Worm (Caenorhabditis elegans) whole organism, young adult: ENCODE measurements around the gene math-39.

ENCODE experiments used
- B0261.1 ChIP-seq: sonication (generic microtip); optimal IDR thresholded peaks from 2 replicates; lab custom pipeline; 2016; ENCODE audit warnings: mild to moderate bottlenecking, missing genetic modification characterization, moderate library complexity, missing compliant biosample characterization
- D2030.7 ChIP-seq: fragments of 200-800 bp; sonication (Bioruptor generic); IDR thresholded peaks from 2 replicates; pipeline ENCODE4 v1.3.6; 2022; ENCODE audit warnings: missing genetic modification reagents, missing genetic modification characterization, missing compliant biosample characterization
- F10E7.11 ChIP-seq: sonication (generic microtip); optimal IDR thresholded peaks from 2 replicates; lab custom pipeline; 2017; ENCODE audit warnings: mild to moderate bottlenecking, missing genetic modification characterization, moderate library complexity, missing compliant biosample characterization
- F33H1.4 ChIP-seq: fragments of 200-800 bp; sonication (Bioruptor generic); IDR thresholded peaks from 2 replicates; pipeline ENCODE4 v1.3.6; 2022; ENCODE audit warnings: missing genetic modification reagents, missing genetic modification characterization, missing compliant biosample characterization
- F52B5.7 ChIP-seq: sonication (generic microtip); optimal IDR thresholded peaks from 2 replicates; lab custom pipeline; 2016; ENCODE audit warnings: mild to moderate bottlenecking, missing genetic modification characterization, missing compliant biosample characterization
- F57A8.1 ChIP-seq: fragments of 200-800 bp; sonication (Bioruptor generic); optimal IDR thresholded peaks from 2 replicates; lab custom pipeline; 2018; ENCODE audit warnings: mild to moderate bottlenecking, missing genetic modification characterization, moderate library complexity, missing compliant biosample characterization
- F57C9.4 ChIP-seq: sonication (generic microtip); optimal IDR thresholded peaks from 2 replicates; lab custom pipeline; 2017; ENCODE audit warnings: mild to moderate bottlenecking, missing genetic modification characterization, missing compliant biosample characterization
- Y53G8AR.9 ChIP-seq: fragments of 200-800 bp; sonication (Bioruptor generic); conservative IDR thresholded peaks from 2 replicates; pipeline ENCODE4 v1.3.6; 2022; ENCODE audit warnings: missing genetic modification reagents, missing genetic modification characterization, missing compliant biosample characterization
- Y67H2A.10 ChIP-seq: fragments of 200-800 bp; sonication (Bioruptor generic); conservative IDR thresholded peaks from 2 replicates; pipeline ENCODE4 v1.3.6; 2022; ENCODE audit warnings: missing genetic modification reagents, missing genetic modification characterization, missing compliant biosample characterization
- Y79H2A.3 ChIP-seq: fragments of 200-800 bp; sonication (Bioruptor generic); conservative IDR thresholded peaks from 2 replicates; pipeline ENCODE4 v1.3.6; 2022; ENCODE audit warnings: missing genetic modification reagents, missing genetic modification characterization, missing compliant biosample characterization
- athp-1 ChIP-seq: sonication (generic microtip); optimal IDR thresholded peaks from 2 replicates; lab custom pipeline; 2017; ENCODE audit warnings: mild to moderate bottlenecking, missing genetic modification characterization, missing compliant biosample characterization
- attf-6 ChIP-seq: fragments of 200-800 bp; sonication (Bioruptor generic); IDR thresholded peaks from 2 replicates; pipeline ENCODE4 v1.3.6; 2022; ENCODE audit warnings: missing genetic modification reagents, missing genetic modification characterization, missing compliant biosample characterization
- bed-1 ChIP-seq: fragments of 200-800 bp; sonication (Bioruptor generic); IDR thresholded peaks from 2 replicates; pipeline ENCODE4 v1.3.6; 2022; ENCODE audit warnings: missing genetic modification reagents, missing genetic modification characterization, missing compliant biosample characterization
- bed-2 ChIP-seq: fragments of 200-800 bp; sonication (Bioruptor generic); IDR thresholded peaks from 2 replicates; pipeline ENCODE4 v1.3.6; 2022; ENCODE audit warnings: missing genetic modification reagents, missing genetic modification characterization, missing compliant biosample characterization
- cebp-1 ChIP-seq, 2 experiments: fragments of 200-800 bp in 1 of 2; sonication (Bioruptor generic) in 1 of 2; sonication (generic microtip) in 1 of 2; IDR thresholded peaks in 1 of 2; optimal IDR thresholded peaks in 1 of 2; 2 replicates each; pipeline versions ENCODE4 v1.3.6 to Lab custom; 2017 to 2022; ENCODE audit warnings: missing compliant biosample characterization in 2 of 2, missing genetic modification characterization in 2 of 2, mild to moderate bottlenecking in 1 of 2, missing genetic modification reagents in 1 of 2, moderate library complexity in 1 of 2
- cebp-2 ChIP-seq: fragments of 200-800 bp; sonication (Bioruptor generic); IDR thresholded peaks from 2 replicates; pipeline ENCODE4 v1.3.6; 2022; ENCODE audit warnings: missing genetic modification characterization, missing compliant biosample characterization
- ceh-27 ChIP-seq: fragments of 200-800 bp; sonication (Bioruptor generic); optimal IDR thresholded peaks from 2 replicates; lab custom pipeline; 2018; ENCODE audit warnings: mild to moderate bottlenecking, missing genetic modification characterization, moderate library complexity, missing compliant biosample characterization
- ceh-40 ChIP-seq: fragments of 200-800 bp; sonication (Bioruptor generic); IDR thresholded peaks from 2 replicates; pipeline ENCODE4 v1.3.6; 2022; ENCODE audit warnings: missing genetic modification characterization, missing compliant biosample characterization
- ceh-58 ChIP-seq: fragments of 200-800 bp; sonication (Bioruptor generic); IDR thresholded peaks from 2 replicates; pipeline ENCODE4 v1.3.6; 2022; ENCODE audit warnings: missing genetic modification characterization, missing compliant biosample characterization
- ceh-79 ChIP-seq: sonication (generic microtip); optimal IDR thresholded peaks from 2 replicates; lab custom pipeline; 2017; ENCODE audit warnings: mild to moderate bottlenecking, missing genetic modification characterization, missing compliant biosample characterization
- ceh-91 ChIP-seq: fragments of 200-800 bp; sonication (Bioruptor generic); IDR thresholded peaks from 2 replicates; pipeline ENCODE4 v1.3.6; 2022; ENCODE audit warnings: missing genetic modification reagents, missing genetic modification characterization, missing compliant biosample characterization
- die-1 ChIP-seq: sonication (generic microtip); optimal IDR thresholded peaks from 2 replicates; lab custom pipeline; 2016; ENCODE audit warnings: missing genotype, mild to moderate bottlenecking, missing genetic modification characterization, missing compliant biosample characterization
- dpff-1 ChIP-seq: sonication (generic microtip); optimal IDR thresholded peaks from 2 replicates; lab custom pipeline; 2017; ENCODE audit warnings: mild to moderate bottlenecking, missing genetic modification characterization, missing compliant biosample characterization
- efl-1 ChIP-seq: fragments of 150-350 bp; optimal IDR thresholded peaks from 2 replicates; lab custom pipeline; 2014; ENCODE audit warnings: missing biosample characterization, missing genetic modification reagents, missing genetic modification characterization
- ets-4 ChIP-seq: fragments of 200-800 bp; sonication (Bioruptor generic); optimal IDR thresholded peaks from 2 replicates; lab custom pipeline; 2018; ENCODE audit warnings: mild to moderate bottlenecking, missing genetic modification characterization, missing compliant biosample characterization
- hlh-26 ChIP-seq: fragments of 200-800 bp; sonication (Bioruptor generic); conservative IDR thresholded peaks from 2 replicates; pipeline ENCODE4 v1.3.6; 2022; ENCODE audit warnings: missing genetic modification reagents, missing genetic modification characterization, missing compliant biosample characterization
- hmg-1.2 ChIP-seq: fragments of 200-800 bp; sonication (Bioruptor generic); IDR thresholded peaks from 2 replicates; pipeline ENCODE4 v1.3.6; 2022; ENCODE audit warnings: missing genetic modification reagents, missing genetic modification characterization, missing compliant biosample characterization
- lag-1 ChIP-seq: fragments of 200-800 bp; sonication (Bioruptor generic); IDR thresholded peaks from 2 replicates; pipeline ENCODE4 v1.3.6; 2022; ENCODE audit warnings: missing genetic modification reagents, missing genetic modification characterization, missing compliant biosample characterization
- let-526 ChIP-seq: fragments of 200-800 bp; sonication (Bioruptor generic); IDR thresholded peaks from 2 replicates; pipeline ENCODE4 v1.3.6; 2022; ENCODE audit warnings: missing genetic modification reagents, missing genetic modification characterization, missing compliant biosample characterization
- lin-54 ChIP-seq: fragments of 200-800 bp; sonication (Bioruptor generic); optimal IDR thresholded peaks from 2 replicates; lab custom pipeline; 2018; ENCODE audit warnings: mild to moderate bottlenecking, missing genetic modification characterization, missing compliant biosample characterization
- lir-1 ChIP-seq: fragments of 200-800 bp; sonication (Bioruptor generic); conservative IDR thresholded peaks from 2 replicates; pipeline ENCODE4 v1.3.6; 2022; ENCODE audit warnings: missing genetic modification reagents, missing genetic modification characterization, missing compliant biosample characterization
- lsl-1 ChIP-seq: fragments of 200-800 bp; sonication (Bioruptor generic); optimal IDR thresholded peaks from 2 replicates; lab custom pipeline; 2018; ENCODE audit warnings: mild to moderate bottlenecking, missing genetic modification characterization, moderate library complexity, missing compliant biosample characterization
- nfyb-1 ChIP-seq: fragments of 200-800 bp; sonication (Bioruptor generic); IDR thresholded peaks from 2 replicates; pipeline ENCODE4 v1.3.6; 2022; ENCODE audit warnings: missing genetic modification reagents, missing genetic modification characterization, missing compliant biosample characterization
- nhr-179 ChIP-seq: sonication (generic microtip); optimal IDR thresholded peaks from 2 replicates; lab custom pipeline; 2016; ENCODE audit warnings: mild to moderate bottlenecking, missing genetic modification characterization, missing compliant biosample characterization
- nhr-27 ChIP-seq: fragments of 200-800 bp; sonication (Bioruptor generic); optimal IDR thresholded peaks from 2 replicates; lab custom pipeline; 2018; ENCODE audit warnings: mild to moderate bottlenecking, missing genetic modification characterization, moderate library complexity, missing compliant biosample characterization
- pha-4 ChIP-seq: fragments of 150-350 bp; sonication (generic microtip); optimal IDR thresholded peaks from 2 replicates; lab custom pipeline; 2014; ENCODE audit warnings: missing biosample characterization, missing genetic modification reagents, missing genetic modification characterization
- sdz-38 ChIP-seq: sonication (generic microtip); optimal IDR thresholded peaks from 2 replicates; lab custom pipeline; 2016; ENCODE audit warnings: missing genotype, missing genetic modification characterization, missing compliant biosample characterization
- snpc-4 ChIP-seq, 5 experiments: fragments of 150-350 bp in 1 of 5; sonication (generic microtip) in 4 of 5; optimal IDR thresholded peaks; 2 replicates each; lab custom pipeline; 2014 to 2018; ENCODE audit warnings: missing genetic modification characterization in 5 of 5, missing biosample characterization in 3 of 5, antibody characterized with exemption in 2 of 5, mild to moderate bottlenecking in 2 of 5, missing compliant biosample characterization in 2 of 5, missing genotype in 2 of 5, moderate library complexity in 2 of 5, missing genetic modification reagents in 1 of 5
- tbx-9 ChIP-seq: sonication (generic microtip); optimal IDR thresholded peaks from 2 replicates; lab custom pipeline; 2016; ENCODE audit warnings: borderline replicate concordance, missing genetic modification characterization, inconsistent platforms, missing compliant biosample characterization
- unc-130 ChIP-seq: sonication (generic microtip); optimal IDR thresholded peaks from 2 replicates; lab custom pipeline; 2016; ENCODE audit warnings: missing genetic modification reagents, missing genetic modification characterization, missing compliant biosample characterization
- zim-3 ChIP-seq: sonication (generic microtip); optimal IDR thresholded peaks from 2 replicates; lab custom pipeline; 2017; ENCODE audit warnings: mild to moderate bottlenecking, missing genetic modification characterization, moderate library complexity, missing compliant biosample characterization
- ztf-28 ChIP-seq: fragments of 200-800 bp; sonication (Bioruptor generic); IDR thresholded peaks from 2 replicates; pipeline ENCODE4 v1.3.6; 2022; ENCODE audit warnings: missing genetic modification reagents, missing genetic modification characterization, missing compliant biosample characterization
- ztf-6 ChIP-seq: fragments of 200-800 bp; sonication (Bioruptor generic); IDR thresholded peaks from 2 replicates; pipeline ENCODE4 v1.3.6; 2022; ENCODE audit warnings: missing genetic modification reagents, missing genetic modification characterization, missing compliant biosample characterization

The math-39 gene

DNA sequence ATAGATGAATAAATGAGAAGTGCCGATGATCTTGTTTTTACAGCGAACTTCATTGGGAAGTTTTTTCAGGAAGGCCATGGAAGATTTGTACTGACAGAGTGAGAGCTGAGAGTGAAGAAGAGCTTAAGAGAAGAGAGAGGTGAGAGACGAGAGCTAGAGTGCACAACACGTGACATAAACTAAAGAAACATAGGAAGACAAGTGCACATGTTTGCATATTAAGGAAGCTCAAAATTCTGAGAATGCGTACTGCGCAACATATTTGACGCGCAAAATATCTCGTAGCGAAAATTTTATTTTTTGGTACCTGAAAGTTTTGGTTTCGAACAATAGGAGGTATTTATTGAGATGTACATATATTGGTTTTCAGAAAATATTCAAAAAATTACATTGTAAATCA is 23.9 kb upstream of the math-39 start, which contains the start of gene C08F1.8 (continued):
- TF ChIP-seq cebp-2: no peak

DNA sequence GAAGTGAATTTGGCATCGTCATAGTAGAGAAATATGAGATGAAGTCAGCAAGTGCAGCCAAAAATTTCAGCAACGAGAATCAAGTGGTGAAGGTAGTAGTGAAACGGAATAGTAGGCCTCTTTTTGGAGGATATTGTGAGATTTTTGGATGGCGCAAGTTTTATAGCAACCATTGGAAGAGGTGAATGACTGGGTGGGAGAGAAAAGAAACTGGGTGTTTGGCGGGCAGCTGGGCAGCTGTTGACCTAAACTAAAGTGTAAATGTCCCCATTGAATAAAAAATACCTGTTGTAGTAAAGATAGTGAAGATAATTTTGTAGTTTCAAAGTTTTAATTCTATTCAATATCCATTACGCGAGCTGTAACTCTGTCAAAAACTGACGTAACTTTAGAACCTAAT is 16.1 kb upstream of the math-39 start:
- no peak for TF ChIP-seq let-526 (GFP tag; lab: Robert Waterston, UW)
- TF ChIP-seq lir-1 (GFP tag; lab: Robert Waterston, UW): no peak
- no peak for TF ChIP-seq ceh-40 (GFP tag; lab: Robert Waterston, UW)
- TF ChIP-seq B0261.1 (tag; lab: Kevin White, UChicago): no peak

DNA sequence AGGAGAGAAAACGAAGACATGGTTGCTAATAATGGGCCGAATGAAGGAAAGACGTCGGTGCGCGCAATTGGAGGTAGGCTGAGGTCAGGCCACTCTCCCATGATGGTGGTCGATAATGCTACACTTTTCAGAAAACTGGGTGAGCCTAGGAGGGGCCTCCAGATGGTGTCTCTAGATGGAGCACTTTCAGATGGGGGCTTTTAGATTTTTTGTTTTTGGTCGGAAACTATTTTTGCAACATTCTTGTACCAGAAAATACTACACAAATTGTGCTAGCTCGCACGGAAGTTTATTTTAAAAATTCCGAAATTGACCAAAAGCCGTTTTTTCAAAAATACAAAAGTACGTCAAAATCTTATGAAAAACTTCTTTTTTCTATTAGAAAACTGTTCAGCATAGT is 13.8 kb upstream of the math-39 start, which contains the start of gene fbxb-10:
fbxb-10 (minus strand) TSS at position 101 of the 400 bp plus-strand sequence.
- TF ChIP-seq pha-4: no peak
- TF ChIP-seq F52B5.7 (tag; lab: Kevin White, UChicago): no peak
- TF ChIP-seq ets-4 (GFP tag; lab: Kevin White, UChicago): no peak
- no peak for TF ChIP-seq efl-1 (GFP tag; lab: Kevin White, UChicago)
- no peak for TF ChIP-seq Y79H2A.3 (GFP tag; lab: Robert Waterston, UW)
- no peak for TF ChIP-seq hlh-26
- no peak for TF ChIP-seq F33H1.4
- TF ChIP-seq zim-3 (tag; lab: Kevin White, UChicago): no peak
- no peak for TF ChIP-seq tbx-9 (tag; lab: Kevin White, UChicago)
- TF ChIP-seq F10E7.11 (tag; lab: Kevin White, UChicago): no peak
- TF ChIP-seq Y53G8AR.9 (GFP tag; lab: Robert Waterston, UW): no peak
- no peak for TF ChIP-seq bed-2 (GFP tag; lab: Robert Waterston, UW)
- TF ChIP-seq ceh-91 (GFP tag; lab: Robert Waterston, UW): no peak
- no peak for TF ChIP-seq unc-130
- TF ChIP-seq lag-1: no peak
- no peak for TF ChIP-seq ceh-58 (GFP tag; lab: Robert Waterston, UW)
- TF ChIP-seq snpc-4 (GFP tag; optimal IDR thresholded peaks at IDR 0.05; lab: Kevin White, UChicago): no peak
- TF ChIP-seq snpc-4 (tag; optimal IDR thresholded peaks at IDR 0.05; lab: Kevin White, UChicago): no peak
- no peak for TF ChIP-seq die-1 (tag; lab: Kevin White, UChicago)

DNA sequence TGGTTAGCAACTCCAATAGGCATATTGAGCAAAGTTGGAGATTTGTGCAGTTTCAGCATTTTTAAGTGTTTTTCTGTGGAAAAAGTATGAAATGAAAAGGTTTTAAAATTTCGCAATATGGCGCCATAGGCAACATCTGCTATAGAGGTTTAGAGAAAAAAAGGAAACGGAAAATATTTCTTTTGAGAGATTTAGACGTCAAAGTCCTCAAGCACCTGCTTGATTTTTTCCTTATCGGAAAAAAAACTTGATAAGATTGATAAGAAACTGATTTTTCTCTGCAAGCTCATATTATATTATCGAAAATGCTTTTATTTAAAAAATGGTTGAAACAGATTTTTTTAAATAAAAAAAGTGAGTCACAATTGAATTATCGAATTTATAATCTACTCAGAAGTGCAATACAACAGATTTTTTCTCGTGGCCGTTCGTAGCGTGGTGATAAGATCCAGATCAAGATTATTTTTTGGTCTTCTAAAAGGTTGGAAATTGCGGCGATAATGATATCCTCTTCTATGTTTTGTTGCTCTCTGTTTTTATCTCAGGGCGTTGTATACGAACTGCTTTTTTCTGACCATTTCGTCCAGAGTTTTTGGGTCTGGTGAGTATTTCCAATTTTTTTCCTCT is 12.1 kb upstream of the math-39 start, which contains the start of gene fbxc-19:
fbxc-19 (plus strand) TSS at position 536 of the 627 bp plus-strand sequence.
- TF ChIP-seq cebp-1 (GFP tag; IDR thresholded peaks at IDR 0.05; lab: Robert Waterston, UW): peak; percentile 99
- TF ChIP-seq cebp-1 (tag; optimal IDR thresholded peaks at IDR 0.05; lab: Kevin White, UChicago): peak; percentile 100
- TF ChIP-seq lsl-1 (GFP tag; lab: Kevin White, UChicago): no peak
- TF ChIP-seq ztf-6: no peak
- no peak for TF ChIP-seq nhr-179 (tag; lab: Kevin White, UChicago)
- TF ChIP-seq F57C9.4: no peak
- no peak for TF ChIP-seq ztf-28 (GFP tag; lab: Robert Waterston, UW)
- no peak for TF ChIP-seq ceh-79 (tag; lab: Kevin White, UChicago)
- no peak for TF ChIP-seq F57A8.1 (GFP tag; lab: Kevin White, UChicago)
- TF ChIP-seq nhr-27 (tag; lab: Kevin White, UChicago): no peak
- no peak for TF ChIP-seq F52B5.7 (tag; lab: Kevin White, UChicago)
- TF ChIP-seq attf-6 (GFP tag; lab: Robert Waterston, UW): no peak
- TF ChIP-seq Y67H2A.10: no peak
- TF ChIP-seq bed-1 (GFP tag; lab: Robert Waterston, UW): no peak
- TF ChIP-seq hmg-1.2 (GFP tag; lab: Robert Waterston, UW): peak; percentile 94
- no peak for TF ChIP-seq ceh-27
- TF ChIP-seq pha-4: peak; percentile 85
- no peak for TF ChIP-seq sdz-38 (tag; lab: Kevin White, UChicago)
- no peak for TF ChIP-seq athp-1 (tag; lab: Kevin White, UChicago)
- no peak for TF ChIP-seq dpff-1
- no peak for TF ChIP-seq cebp-2
- no peak for TF ChIP-seq let-526 (GFP tag; lab: Robert Waterston, UW)
- TF ChIP-seq D2030.7: no peak
- TF ChIP-seq lin-54 (GFP tag; lab: Kevin White, UChicago): no peak
- TF ChIP-seq nfyb-1: no peak
